Worm (Caenorhabditis elegans) whole organism, L1 larva: ENCODE results near the gene fig-1.

ENCODE experiments used
- C16A3.4 ChIP-seq: fragments of 150-350 bp; optimal IDR thresholded peaks from 2 replicates; lab custom pipeline; 2014; ENCODE audit warnings: missing biosample characterization, missing genetic modification characterization
- C34B4.2 ChIP-seq: sonication (generic microtip); optimal IDR thresholded peaks from 2 replicates; lab custom pipeline; 2017; ENCODE audit warnings: mild to moderate bottlenecking, missing genetic modification characterization, missing compliant biosample characterization
- F16B12.6 ChIP-seq: fragments of 150-350 bp; optimal IDR thresholded peaks from 2 replicates; lab custom pipeline; 2014; ENCODE audit warnings: missing biosample characterization, missing genetic modification characterization
- Y116A8C.19 ChIP-seq: sonication (generic microtip); optimal IDR thresholded peaks from 2 replicates; lab custom pipeline; 2016; ENCODE audit warnings: missing compliant biosample characterization, missing genetic modification characterization, borderline replicate concordance
- alr-1 ChIP-seq: fragments of 200-800 bp; sonication (Bioruptor generic); optimal IDR thresholded peaks from 2 replicates; lab custom pipeline; 2018; ENCODE audit warnings: borderline replicate concordance, mild to moderate bottlenecking, missing genetic modification characterization, missing compliant biosample characterization
- ceh-63 ChIP-seq: fragments of 200-800 bp; sonication (Bioruptor generic); optimal IDR thresholded peaks from 2 replicates; lab custom pipeline; 2018; ENCODE audit warnings: mild to moderate bottlenecking, missing genetic modification characterization, missing compliant biosample characterization
- ceh-8 ChIP-seq: fragments of 200-800 bp; sonication (Bioruptor generic); optimal IDR thresholded peaks from 2 replicates; lab custom pipeline; 2018; ENCODE audit warnings: mild to moderate bottlenecking, missing genetic modification characterization, moderate library complexity, missing compliant biosample characterization
- ceh-88 ChIP-seq: fragments of 200-800 bp; sonication (Bioruptor generic); IDR thresholded peaks from 2 replicates; pipeline ENCODE4 v1.3.6; 2022; ENCODE audit warnings: missing genetic modification characterization, missing compliant biosample characterization
- ceh-90 ChIP-seq: sonication (generic microtip); optimal IDR thresholded peaks from 2 replicates; lab custom pipeline; 2016; ENCODE audit warnings: missing genetic modification characterization, missing compliant biosample characterization
- dsc-1 ChIP-seq: sonication (generic microtip); optimal IDR thresholded peaks from 2 replicates; lab custom pipeline; 2016; ENCODE audit warnings: mild to moderate bottlenecking, missing genetic modification characterization, missing compliant biosample characterization
- efl-3 ChIP-seq: fragments of 200-800 bp; sonication (Bioruptor generic); optimal IDR thresholded peaks from 2 replicates; lab custom pipeline; 2018; ENCODE audit warnings: mild to moderate bottlenecking, missing genetic modification characterization, missing compliant biosample characterization
- egl-27 ChIP-seq, 2 experiments: fragments of 150-350 bp in 1 of 2; sonication (generic microtip); optimal IDR thresholded peaks; 3 replicates each; lab custom pipeline; 2017 to 2018; ENCODE audit warnings: missing biosample characterization in 2 of 2, missing genetic modification characterization in 2 of 2, missing genetic modification reagents in 2 of 2
- elt-2 ChIP-seq: sonication (generic microtip); optimal IDR thresholded peaks from 2 replicates; lab custom pipeline; 2016; ENCODE audit warnings: missing genetic modification characterization, mild to moderate bottlenecking, inconsistent platforms, missing compliant biosample characterization, missing genetic modification reagents
- elt-3 ChIP-seq, 6 experiments: fragments of 150-350 bp in 1 of 6; sonication (generic microtip); optimal IDR thresholded peaks; 2 replicates each; lab custom pipeline; 2017 to 2018; ENCODE audit warnings: missing biosample characterization in 6 of 6, missing genetic modification characterization in 6 of 6, inconsistent platforms in 1 of 6
- ets-5 ChIP-seq: fragments of 200-800 bp; sonication (Bioruptor generic); IDR thresholded peaks from 2 replicates; pipeline ENCODE4 v1.3.6; 2022; ENCODE audit warnings: missing genetic modification characterization, missing compliant biosample characterization
- fkh-4 ChIP-seq: sonication (generic microtip); optimal IDR thresholded peaks from 2 replicates; lab custom pipeline; 2016; ENCODE audit warnings: missing compliant biosample characterization, missing genetic modification characterization, borderline replicate concordance
- grh-1 ChIP-seq: fragments of 200-800 bp; sonication (Bioruptor generic); IDR thresholded peaks from 2 replicates; pipeline ENCODE4 v1.3.6; 2022; ENCODE audit warnings: missing genetic modification reagents, missing genetic modification characterization, missing compliant biosample characterization
- hlh-17 ChIP-seq: fragments of 200-800 bp; sonication (Bioruptor generic); optimal IDR thresholded peaks from 2 replicates; lab custom pipeline; 2018; ENCODE audit warnings: missing genetic modification characterization, mild to moderate bottlenecking, missing compliant biosample characterization, moderate library complexity, borderline replicate concordance
- hlh-4 ChIP-seq: sonication (generic microtip); optimal IDR thresholded peaks from 2 replicates; lab custom pipeline; 2016; ENCODE audit warnings: mild to moderate bottlenecking, missing genetic modification characterization, missing compliant biosample characterization
- hpl-2 ChIP-seq: fragments of 150-350 bp; optimal IDR thresholded peaks from 2 replicates; lab custom pipeline; 2014; ENCODE audit warnings: missing biosample characterization, missing genetic modification reagents, missing genetic modification characterization
- isw-1 ChIP-seq: fragments of 200-800 bp; sonication (Bioruptor generic); IDR thresholded peaks from 2 replicates; pipeline ENCODE4 v1.3.6; 2022; ENCODE audit warnings: missing genetic modification characterization, missing compliant biosample characterization
- jun-1 ChIP-seq: fragments of 150-350 bp; optimal IDR thresholded peaks from 2 replicates; lab custom pipeline; 2014; ENCODE audit warnings: missing biosample characterization, missing genetic modification reagents, missing genetic modification characterization
- lin-13 ChIP-seq: fragments of 150-350 bp; optimal IDR thresholded peaks from 2 replicates; lab custom pipeline; 2014; ENCODE audit warnings: missing biosample characterization, missing genetic modification reagents, missing genetic modification characterization
- lin-39 ChIP-seq: fragments of 150-350 bp; optimal IDR thresholded peaks from 2 replicates; lab custom pipeline; 2014; ENCODE audit warnings: missing biosample characterization, missing genetic modification reagents, missing genetic modification characterization
- lir-3 ChIP-seq: sonication (generic microtip); optimal IDR thresholded peaks from 2 replicates; lab custom pipeline; 2016; ENCODE audit warnings: mild to moderate bottlenecking, missing genetic modification characterization, moderate library complexity, missing compliant biosample characterization; ENCODE audit not compliant: poor library complexity
- lsy-2 ChIP-seq, 2 experiments: fragments of 150-350 bp; optimal IDR thresholded peaks; 2 replicates each; lab custom pipeline; 2014; ENCODE audit warnings: missing biosample characterization in 2 of 2, missing genetic modification characterization in 2 of 2
- mab-9 ChIP-seq: fragments of 200-800 bp; sonication (Bioruptor generic); IDR thresholded peaks from 2 replicates; pipeline ENCODE4 v1.3.6; 2022; ENCODE audit warnings: missing genetic modification reagents, missing genetic modification characterization, missing compliant biosample characterization
- mdl-1 ChIP-seq, 2 experiments: fragments of 150-350 bp; optimal IDR thresholded peaks; 2 replicates each; lab custom pipeline; 2014 to 2017; ENCODE audit warnings: missing biosample characterization in 2 of 2, missing genetic modification characterization in 2 of 2, inconsistent platforms in 1 of 2
- mef-2 ChIP-seq: fragments of 150-350 bp; optimal IDR thresholded peaks from 2 replicates; lab custom pipeline; 2014; ENCODE audit warnings: missing biosample characterization, missing genetic modification characterization
- mep-1 ChIP-seq: fragments of 150-350 bp; optimal IDR thresholded peaks from 2 replicates; lab custom pipeline; 2014; ENCODE audit warnings: missing biosample characterization, missing genetic modification characterization
- nhr-11 ChIP-seq: fragments of 150-350 bp; optimal IDR thresholded peaks from 2 replicates; lab custom pipeline; 2014; ENCODE audit warnings: missing biosample characterization, missing genetic modification characterization
- nhr-12 ChIP-seq: sonication (generic microtip); optimal IDR thresholded peaks from 2 replicates; lab custom pipeline; 2017; ENCODE audit warnings: missing biosample characterization, missing genetic modification characterization
- nhr-237 ChIP-seq: fragments of 150-350 bp; optimal IDR thresholded peaks from 2 replicates; lab custom pipeline; 2014; ENCODE audit warnings: missing biosample characterization, missing genetic modification characterization
- nhr-28 ChIP-seq: fragments of 150-350 bp; optimal IDR thresholded peaks from 2 replicates; lab custom pipeline; 2014; ENCODE audit warnings: missing biosample characterization, missing genetic modification characterization
- nhr-47 ChIP-seq: sonication (generic microtip); optimal IDR thresholded peaks from 2 replicates; lab custom pipeline; 2016; ENCODE audit warnings: mild to moderate bottlenecking, missing genetic modification characterization, moderate library complexity, missing compliant biosample characterization
- nhr-71 ChIP-seq: sonication (generic microtip); optimal IDR thresholded peaks from 2 replicates; lab custom pipeline; 2016; ENCODE audit warnings: mild to moderate bottlenecking, missing genetic modification characterization, moderate library complexity, missing compliant biosample characterization
- nhr-77 ChIP-seq: fragments of 150-350 bp; optimal IDR thresholded peaks from 2 replicates; lab custom pipeline; 2014; ENCODE audit warnings: missing biosample characterization, missing genetic modification characterization
- nhr-84 ChIP-seq: sonication (generic microtip); optimal IDR thresholded peaks from 2 replicates; lab custom pipeline; 2017; ENCODE audit warnings: missing biosample characterization, missing genetic modification characterization
- nhr-85 ChIP-seq: sonication (generic microtip); peaks from one replicate; lab custom pipeline; 2016; ENCODE audit warnings: missing genetic modification characterization, inconsistent platforms, missing compliant biosample characterization
- pax-3 ChIP-seq: fragments of 200-800 bp; sonication (Bioruptor generic); optimal IDR thresholded peaks from 2 replicates; lab custom pipeline; 2018; ENCODE audit warnings: mild to moderate bottlenecking, missing genetic modification characterization, moderate library complexity, missing compliant biosample characterization
- snu-23 ChIP-seq: sonication (generic microtip); optimal IDR thresholded peaks from 2 replicates; lab custom pipeline; 2016; ENCODE audit warnings: missing genetic modification characterization, missing compliant biosample characterization
- sox-4 ChIP-seq: sonication (generic microtip); optimal IDR thresholded peaks from 2 replicates; lab custom pipeline; 2016; ENCODE audit warnings: missing genetic modification characterization, missing compliant biosample characterization
- sptf-1 ChIP-seq: fragments of 150-350 bp; optimal IDR thresholded peaks from 2 replicates; lab custom pipeline; 2014; ENCODE audit warnings: missing biosample characterization, missing genetic modification characterization
- sup-37 ChIP-seq: fragments of 200-800 bp; sonication (Bioruptor generic); optimal IDR thresholded peaks from 2 replicates; lab custom pipeline; 2018; ENCODE audit warnings: mild to moderate bottlenecking, missing genetic modification characterization, missing compliant biosample characterization
- tlp-1 ChIP-seq: fragments of 150-350 bp; optimal IDR thresholded peaks from 2 replicates; lab custom pipeline; 2014; ENCODE audit warnings: missing biosample characterization, missing genetic modification characterization
- unc-130 ChIP-seq: fragments of 150-350 bp; optimal IDR thresholded peaks from 2 replicates; lab custom pipeline; 2017; ENCODE audit warnings: missing biosample characterization, missing genetic modification characterization, inconsistent platforms
- unc-62 ChIP-seq: fragments of 150-350 bp; optimal IDR thresholded peaks from 2 replicates; lab custom pipeline; 2014; ENCODE audit warnings: missing biosample characterization, missing genetic modification reagents, missing genetic modification characterization
- unc-98 ChIP-seq: fragments of 200-800 bp; sonication (Bioruptor generic); IDR thresholded peaks from 2 replicates; pipeline ENCODE4 v1.3.6; 2022; ENCODE audit warnings: missing genetic modification characterization, missing compliant biosample characterization
- vab-15 ChIP-seq: sonication (generic microtip); optimal IDR thresholded peaks from 2 replicates; lab custom pipeline; 2017; ENCODE audit warnings: missing genotype, mild to moderate bottlenecking, missing genetic modification characterization, missing compliant biosample characterization
- xbp-1 ChIP-seq: sonication (generic microtip); optimal IDR thresholded peaks from 2 replicates; lab custom pipeline; 2016; ENCODE audit warnings: missing genetic modification characterization, missing compliant biosample characterization
- zip-4 ChIP-seq: fragments of 200-800 bp; sonication (Bioruptor generic); optimal IDR thresholded peaks from 2 replicates; lab custom pipeline; 2018; ENCODE audit warnings: mild to moderate bottlenecking, missing genetic modification characterization, moderate library complexity, missing compliant biosample characterization
- ztf-11 ChIP-seq, 2 experiments: sonication (generic microtip); optimal IDR thresholded peaks; 2 replicates each; lab custom pipeline; 2016 to 2017; ENCODE audit warnings: missing genetic modification characterization in 2 of 2, missing biosample characterization in 1 of 2, missing compliant biosample characterization in 1 of 2

The fig-1 gene

ce11 chrV:10965501-10965900, 15.5 kb downstream of the fig-1 start, which contains the start of the genes ctf-4 and eef-1G:
Gene ctf-4, minus strand, starts transcription at chrV:10965539.
Gene eef-1G, plus strand, starts transcription at chrV:10965719.
- TF ChIP-seq unc-62 (GFP tag; lab: Kevin White, UChicago) (no peak), nhr-237 (peak; percentile 89), zip-4 (GFP tag; lab: Kevin White, UChicago) (peak; percentile 85), Y116A8C.19 (no peak), isw-1 (GFP tag; lab: Robert Waterston, UW) (peak; percentile 94), nhr-47 (tag; lab: Kevin White, UChicago) (peak; percentile 96), unc-98 (GFP tag; lab: Robert Waterston, UW) (peak; percentile 72), mep-1 (tag; lab: Kevin White, UChicago) (peak; percentile 98), elt-2 (tag; lab: Kevin White, UChicago) (peak; percentile 92), vab-15 (tag; lab: Kevin White, UChicago) (peak; percentile 74), nhr-71 (tag; lab: Kevin White, UChicago) (peak; percentile 98), alr-1 (no peak), mab-9 (GFP tag; lab: Robert Waterston, UW) (peak; percentile 86), ceh-88 (GFP tag; lab: Robert Waterston, UW) (peak; percentile 85), dsc-1 (tag; lab: Kevin White, UChicago) (peak; percentile 95), fkh-4 (tag; lab: Kevin White, UChicago) (peak; percentile 67), mef-2 (tag; lab: Kevin White, UChicago) (peak; percentile 48), jun-1 (tag; lab: Kevin White, UChicago) (peak; percentile 91), nhr-12 (tag; lab: Kevin White, UChicago) (no peak), ets-5 (GFP tag; lab: Robert Waterston, UW) (no peak), xbp-1 (tag; lab: Kevin White, UChicago) (peak; percentile 96), pax-3 (tag; lab: Kevin White, UChicago) (peak; percentile 91), hlh-4 (tag; lab: Kevin White, UChicago) (no peak), lin-13 (peak; percentile 95), nhr-77 (tag; lab: Kevin White, UChicago) (peak; percentile 96), ceh-8 (peak; percentile 72), lsy-2 (tag; optimal IDR thresholded peaks at IDR 0.05; lab: Kevin White, UChicago) (peak; percentile 94 to 97), hlh-17 (GFP tag; lab: Kevin White, UChicago) (no peak), sox-4 (tag; lab: Kevin White, UChicago) (peak; percentile 86), C34B4.2 (tag; lab: Kevin White, UChicago) (no peak), grh-1 (peak; percentile 93), egl-27 (tag; optimal IDR thresholded peaks at IDR 0.05; lab: Kevin White, UChicago) (peak in 1 of 2 experiments; percentile 34), ceh-90 (no peak), F16B12.6 (tag; lab: Kevin White, UChicago) (peak; percentile 68), unc-130 (tag; lab: Kevin White, UChicago) (peak; percentile 99), ztf-11 (tag; optimal IDR thresholded peaks at IDR 0.05; lab: Kevin White, UChicago) (peak in 1 of 2 experiments; percentile 67), nhr-11 (tag; lab: Kevin White, UChicago) (peak; percentile 69), C16A3.4 (tag; lab: Kevin White, UChicago) (peak; percentile 98), sup-37 (GFP tag; lab: Kevin White, UChicago) (peak; percentile 71), nhr-85 (peak; percentile 98), sptf-1 (tag; lab: Kevin White, UChicago) (no peak), tlp-1 (tag; lab: Kevin White, UChicago) (no peak), mdl-1 (tag; optimal IDR thresholded peaks at IDR 0.05; lab: Kevin White, UChicago) (peak in 1 of 2 experiments; percentile 93), hpl-2 (GFP tag; lab: Kevin White, UChicago) (peak; percentile 89), ceh-63 (no peak), snu-23 (peak; percentile 98), elt-3 (tag; optimal IDR thresholded peaks at IDR 0.05; lab: Kevin White, UChicago) (peak in 4 of 6 experiments; percentile 30 to 96 (median 94)), lir-3 (tag; lab: Kevin White, UChicago) (peak; percentile 81), nhr-84 (tag; lab: Kevin White, UChicago) (no peak), efl-3 (no peak), nhr-28 (tag; lab: Kevin White, UChicago) (no peak), lin-39 (tag; lab: Kevin White, UChicago) (peak; percentile 82)
